Fruit fly (Drosophila melanogaster) whole organism, embryonic: ENCODE results near the gene Rab9.
A peak's percentile ranks its signal among the peaks of the same experiment; 100 is the strongest.

ENCODE experiments used
- B-H2 ChIP-seq: fragments of 200-800 bp; sonication (Bioruptor generic); optimal IDR thresholded peaks from 2 replicates; lab custom pipeline; 2018; ENCODE audit warnings: missing biosample characterization, mild to moderate bottlenecking, missing genetic modification characterization
- Bteb2 ChIP-seq: fragments of 200-800 bp; sonication (Bioruptor generic); optimal IDR thresholded peaks from 2 replicates; lab custom pipeline; 2016; ENCODE audit warnings: missing biosample characterization, missing genetic modification characterization
- CG11723 ChIP-seq: fragments of 200-800 bp; sonication (Bioruptor generic); optimal IDR thresholded peaks from 2 replicates; lab custom pipeline; 2017; ENCODE audit warnings: missing biosample characterization, mild to moderate bottlenecking, missing genetic modification characterization
- CG12236 ChIP-seq: fragments of 200-800 bp; sonication (Bioruptor generic); optimal IDR thresholded peaks from 2 replicates; lab custom pipeline; 2016; ENCODE audit warnings: missing biosample characterization, missing genetic modification characterization
- CG12299 ChIP-seq: fragments of 200-800 bp; sonication (Bioruptor generic); optimal IDR thresholded peaks from 2 replicates; lab custom pipeline; 2018; ENCODE audit warnings: missing biosample characterization, mild to moderate bottlenecking, missing genetic modification characterization
- CG14441 ChIP-seq: fragments of 200-800 bp; sonication (Bioruptor generic); IDR thresholded peaks from 2 replicates; pipeline ENCODE4 v1.3.6; 2022; ENCODE audit warnings: missing biosample characterization, missing genetic modification characterization
- CG14965 ChIP-seq: fragments of 200-800 bp; sonication (Bioruptor generic); optimal IDR thresholded peaks from 2 replicates; lab custom pipeline; 2016; ENCODE audit warnings: missing biosample characterization, missing genetic modification characterization, borderline replicate concordance
- CG17912 ChIP-seq: fragments of 200-800 bp; sonication (Bioruptor generic); optimal IDR thresholded peaks from 2 replicates; lab custom pipeline; 2018; ENCODE audit warnings: missing biosample characterization, mild to moderate bottlenecking, missing genetic modification characterization
- CG2120 ChIP-seq: fragments of 200-800 bp; sonication (Bioruptor generic); optimal IDR thresholded peaks from 3 replicates; lab custom pipeline; 2016; ENCODE audit warnings: missing biosample characterization, missing genetic modification characterization
- CG4424 ChIP-seq: fragments of 200-800 bp; sonication (Bioruptor generic); optimal IDR thresholded peaks from 3 replicates; lab custom pipeline; 2016; ENCODE audit warnings: missing biosample characterization, missing genetic modification characterization
- CG6654 ChIP-seq: fragments of 200-800 bp; sonication (Bioruptor generic); optimal IDR thresholded peaks from 2 replicates; lab custom pipeline; 2017; ENCODE audit warnings: missing biosample characterization, mild to moderate bottlenecking, missing genetic modification characterization
- CG6791 ChIP-seq: fragments of 200-800 bp; sonication (Bioruptor generic); IDR thresholded peaks from 3 replicates; pipeline ENCODE4 v1.3.6; 2022; ENCODE audit warnings: missing biosample characterization, missing genetic modification characterization; ENCODE audit not compliant: partially characterized antibody
- CG6813 ChIP-seq: fragments of 200-800 bp; sonication (Bioruptor generic); optimal IDR thresholded peaks from 2 replicates; lab custom pipeline; 2017; ENCODE audit warnings: missing biosample characterization, missing genetic modification characterization, mild to moderate bottlenecking, moderate library complexity, missing genetic modification reagents
- CG7556 ChIP-seq: fragments of 200-800 bp; sonication (Bioruptor generic); optimal IDR thresholded peaks from 2 replicates; lab custom pipeline; 2017; ENCODE audit warnings: missing biosample characterization, mild to moderate bottlenecking, missing genetic modification characterization
- CG7745 ChIP-seq: fragments of 200-800 bp; sonication (Bioruptor generic); optimal IDR thresholded peaks from 2 replicates; lab custom pipeline; 2018; ENCODE audit warnings: missing biosample characterization, mild to moderate bottlenecking, missing genetic modification characterization, moderate library complexity
- CG8765 ChIP-seq: fragments of 200-800 bp; sonication (Bioruptor generic); IDR thresholded peaks from 2 replicates; pipeline ENCODE4 v1.3.6; 2022; ENCODE audit warnings: missing biosample characterization, missing genetic modification characterization
- CG8924 ChIP-seq: fragments of 200-800 bp; optimal IDR thresholded peaks from 3 replicates; lab custom pipeline; 2019; ENCODE audit warnings: missing biosample characterization, mild to moderate bottlenecking, missing genetic modification characterization, moderate library complexity
- CG9609 ChIP-seq: fragments of 200-800 bp; sonication (Bioruptor generic); optimal IDR thresholded peaks from 3 replicates; lab custom pipeline; 2016; ENCODE audit warnings: missing biosample characterization, missing genetic modification characterization
- CTCF ChIP-seq: fragments of 200-800 bp; sonication (Bioruptor generic); optimal IDR thresholded peaks from 2 replicates; lab custom pipeline; 2017; ENCODE audit warnings: missing biosample characterization, mild to moderate bottlenecking, missing genetic modification characterization, moderate library complexity
- Dek ChIP-seq: fragments of 200-800 bp; sonication (Bioruptor generic); optimal IDR thresholded peaks from 3 replicates; lab custom pipeline; 2019; ENCODE audit warnings: missing biosample characterization, mild to moderate bottlenecking, missing genetic modification characterization, moderate library complexity
- Eip74EF ChIP-seq, 2 experiments: fragments of 200-800 bp in 1 of 2; fragments of >200 bp in 1 of 2; sonication (Bioruptor generic) in 1 of 2; optimal IDR thresholded peaks; 2 replicates each; lab custom pipeline; 2017 to 2019; ENCODE audit warnings: missing biosample characterization in 2 of 2, missing genetic modification characterization in 2 of 2, mild to moderate bottlenecking in 1 of 2, moderate library complexity in 1 of 2
- Hr78 ChIP-seq, 2 experiments: fragments of 200-800 bp in 1 of 2; fragments of >200 bp in 1 of 2; sonication (Bioruptor generic) in 1 of 2; optimal IDR thresholded peaks; 2 replicates each; lab custom pipeline; 2017 to 2019; ENCODE audit warnings: missing biosample characterization in 2 of 2, missing genetic modification characterization in 2 of 2, mild to moderate bottlenecking in 1 of 2, moderate library complexity in 1 of 2
- MBD-R2 ChIP-seq: fragments of 200-800 bp; sonication (Bioruptor generic); IDR thresholded peaks from 2 replicates; pipeline ENCODE4 v1.3.6; 2022; ENCODE audit warnings: missing biosample characterization, missing genetic modification characterization
- Mes4 ChIP-seq: fragments of 200-800 bp; sonication (Bioruptor generic); optimal IDR thresholded peaks from 2 replicates; lab custom pipeline; 2016; ENCODE audit warnings: missing biosample characterization, missing genetic modification characterization
- Mrtf ChIP-seq: fragments of 200-800 bp; sonication (Bioruptor generic); IDR thresholded peaks from 3 replicates; pipeline ENCODE4 v1.3.6; 2022; ENCODE audit warnings: missing biosample characterization, missing genetic modification characterization
- NC2α ChIP-seq: fragments of 200-800 bp; sonication (Bioruptor generic); optimal IDR thresholded peaks from 2 replicates; lab custom pipeline; 2016; ENCODE audit warnings: missing biosample characterization, missing genetic modification characterization
- Oaz ChIP-seq: fragments of 200-800 bp; sonication (Bioruptor generic); IDR thresholded peaks from 2 replicates; pipeline ENCODE4 v1.3.6; 2022; ENCODE audit warnings: missing biosample characterization, missing genetic modification characterization
- Six4 ChIP-seq: fragments of 200-800 bp; sonication (Bioruptor generic); optimal IDR thresholded peaks from 2 replicates; lab custom pipeline; 2016; ENCODE audit warnings: missing biosample characterization, missing genetic modification characterization
- ase ChIP-seq: fragments of 200-800 bp; sonication (Bioruptor generic); IDR thresholded peaks from 3 replicates; pipeline ENCODE4 v1.3.6; 2022; ENCODE audit warnings: missing biosample characterization, missing genetic modification characterization
- az2 ChIP-seq: fragments of 200-800 bp; sonication (Bioruptor generic); optimal IDR thresholded peaks from 3 replicates; lab custom pipeline; 2016; ENCODE audit warnings: missing biosample characterization, missing genetic modification characterization
- bsh ChIP-seq, 2 experiments: fragments of 200-800 bp; sonication (Bioruptor generic); optimal IDR thresholded peaks; 2 replicates each; lab custom pipeline; 2017 to 2018; ENCODE audit warnings: mild to moderate bottlenecking in 2 of 2, missing biosample characterization in 2 of 2, missing genetic modification characterization in 2 of 2, moderate library complexity in 1 of 2
- cg ChIP-seq: fragments of 200-800 bp; sonication (Bioruptor generic); optimal IDR thresholded peaks from 3 replicates; lab custom pipeline; 2019; ENCODE audit warnings: missing biosample characterization, mild to moderate bottlenecking, missing genetic modification characterization, moderate library complexity
- ci ChIP-seq: fragments of 200-800 bp; sonication (Bioruptor generic); IDR thresholded peaks from 3 replicates; pipeline ENCODE4 v1.3.6; 2022; ENCODE audit warnings: missing biosample characterization, missing genetic modification characterization
- corto ChIP-seq: fragments of 200-800 bp; sonication (Bioruptor generic); optimal IDR thresholded peaks from 2 replicates; lab custom pipeline; 2016; ENCODE audit warnings: missing biosample characterization, mild to moderate bottlenecking, missing genetic modification characterization, moderate library complexity
- crp ChIP-seq, 2 experiments: fragments of 200-800 bp; sonication (Bioruptor generic); optimal IDR thresholded peaks; 2 replicates in 1 of 2; 3 replicates in 1 of 2; lab custom pipeline; 2017; ENCODE audit warnings: missing biosample characterization in 2 of 2, missing genetic modification characterization in 2 of 2, mild to moderate bottlenecking in 1 of 2, moderate library complexity in 1 of 2
- fd3F ChIP-seq: fragments of 200-800 bp; sonication (Bioruptor generic); optimal IDR thresholded peaks from 2 replicates; lab custom pipeline; 2018; ENCODE audit warnings: missing biosample characterization, mild to moderate bottlenecking, missing genetic modification characterization, moderate library complexity
- hb ChIP-seq: fragments of 200-800 bp; sonication (Bioruptor generic); IDR thresholded peaks from 3 replicates; pipeline ENCODE4 v1.3.6; 2022; ENCODE audit warnings: missing biosample characterization, missing genetic modification characterization; ENCODE audit not compliant: partially characterized antibody
- her ChIP-seq: fragments of 200-800 bp; sonication (Bioruptor generic); optimal IDR thresholded peaks from 2 replicates; lab custom pipeline; 2016; ENCODE audit warnings: missing biosample characterization, missing genetic modification characterization
- odd ChIP-seq: fragments of 200-800 bp; sonication (Bioruptor generic); optimal IDR thresholded peaks from 2 replicates; lab custom pipeline; 2017; ENCODE audit warnings: missing biosample characterization, mild to moderate bottlenecking, missing genetic modification characterization
- run ChIP-seq: fragments of 200-800 bp; sonication (Bioruptor generic); optimal IDR thresholded peaks from 3 replicates; lab custom pipeline; 2018; ENCODE audit warnings: missing biosample characterization, mild to moderate bottlenecking, missing genetic modification characterization
- sc ChIP-seq, 3 experiments: fragments of >200 bp in 2 of 3; fragments of 200-800 bp in 1 of 3; sonication (Bioruptor generic) in 1 of 3; optimal IDR thresholded peaks; 2 replicates in 2 of 3; 3 replicates in 1 of 3; lab custom pipeline; 2017; ENCODE audit warnings: mild to moderate bottlenecking in 1 of 3, missing biosample characterization in 1 of 3, missing genetic modification characterization in 1 of 3, missing genetic modification reagents in 1 of 3
- schlank ChIP-seq: fragments of 200-800 bp; sonication (Bioruptor generic); optimal IDR thresholded peaks from 2 replicates; lab custom pipeline; 2018; ENCODE audit warnings: missing biosample characterization, mild to moderate bottlenecking, missing genetic modification characterization
- shn ChIP-seq: fragments of 200-800 bp; sonication (Bioruptor generic); optimal IDR thresholded peaks from 3 replicates; lab custom pipeline; 2016; ENCODE audit warnings: missing biosample characterization, missing genetic modification characterization
- sr ChIP-seq: fragments of 200-800 bp; sonication (Bioruptor generic); IDR thresholded peaks from 3 replicates; pipeline ENCODE4 v1.3.6; 2022; ENCODE audit warnings: missing biosample characterization, missing genetic modification characterization
- sug ChIP-seq: fragments of 200-800 bp; optimal IDR thresholded peaks from 2 replicates; lab custom pipeline; 2019; ENCODE audit warnings: missing biosample characterization, mild to moderate bottlenecking, missing genetic modification characterization, moderate library complexity
- toy ChIP-seq: fragments of 200-800 bp; sonication (Bioruptor generic); IDR thresholded peaks from 2 replicates; pipeline ENCODE4 v1.3.6; 2022; ENCODE audit warnings: missing biosample characterization, missing genetic modification characterization
- wor ChIP-seq: fragments of 200-800 bp; sonication (Bioruptor generic); IDR thresholded peaks from 2 replicates; pipeline ENCODE4 v1.3.6; 2022; ENCODE audit warnings: missing biosample characterization, missing genetic modification characterization

Gene Rab9

DNA sequence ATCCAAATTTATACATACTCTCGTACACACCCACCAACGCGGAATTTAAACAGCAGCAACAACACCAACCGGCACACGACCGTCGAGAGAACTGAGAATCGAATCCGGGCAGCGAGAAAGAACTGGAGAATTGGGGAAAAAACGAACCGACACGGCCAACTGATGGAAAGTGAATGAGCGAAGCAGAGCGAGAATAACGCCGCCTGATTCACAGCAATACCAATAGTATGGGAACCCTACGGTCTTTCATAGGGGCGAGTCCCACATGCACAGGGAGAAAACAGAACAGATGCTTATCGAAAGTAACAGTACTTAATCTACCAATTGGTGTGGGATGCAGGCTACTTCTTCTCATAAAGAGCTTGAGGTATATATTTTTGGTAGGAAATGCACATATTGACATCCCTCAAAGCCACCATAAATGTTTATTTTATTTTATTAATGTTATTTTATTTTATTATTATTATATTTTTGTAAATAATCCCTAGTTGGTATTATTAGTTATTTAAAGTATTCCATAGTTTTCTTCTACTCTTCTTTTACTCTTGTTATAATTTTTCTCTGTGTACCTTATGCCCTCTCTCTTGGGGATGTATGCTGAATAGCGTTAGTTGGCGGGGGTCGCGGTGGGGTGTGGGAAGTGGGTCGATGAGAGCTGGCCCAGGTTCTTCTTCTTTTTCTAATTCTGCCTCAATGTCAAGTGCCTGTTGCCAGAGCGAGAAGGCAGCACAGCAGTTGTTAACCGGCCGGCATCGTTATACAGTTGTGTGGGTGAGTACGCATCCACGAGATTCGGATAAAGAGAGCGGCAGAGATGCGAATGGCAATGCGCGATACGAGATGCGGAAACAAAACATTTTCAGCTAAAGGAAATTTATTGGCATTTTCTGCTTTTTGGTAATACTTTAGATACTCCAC is 33.8 kb upstream of the Rab9 start, which contains the start of gene CG17544 (continued):
- TF ChIP-seq CG14965 (GFP tag; lab: Kevin White, UChicago) (no peak), odd (GFP tag; lab: Kevin White, UChicago) (peak; percentile 76), toy (GFP tag; lab: Robert Waterston, UW) (no peak), CTCF (no peak), sc (optimal IDR thresholded peaks at IDR 0.05; lab: Kevin White, UChicago) (no peak), sc (GFP tag; optimal IDR thresholded peaks at IDR 0.05; lab: Kevin White, UChicago) (peak; percentile 78), CG11723 (no peak), CG9609 (GFP tag; lab: Kevin White, UChicago) (peak; percentile 31), az2 (peak; percentile 62), CG4424 (GFP tag; lab: Kevin White, UChicago) (peak; percentile 73), ci (GFP tag; lab: Robert Waterston, UW) (peak; percentile 55), CG6654 (GFP tag; lab: Kevin White, UChicago) (peak; percentile 66), run (tag; lab: Kevin White, UChicago) (peak; percentile 50), CG8924 (tag; lab: Kevin White, UChicago) (peak; percentile 92), hb (GFP tag; lab: Robert Waterston, UW) (no peak), MBD-R2 (GFP tag; lab: Robert Waterston, UW) (no peak; the same call in 1 of the 2 replicates), Oaz (GFP tag; lab: Robert Waterston, UW) (no peak), CG12236 (no peak), fd3F (peak; percentile 53), crp (GFP tag; optimal IDR thresholded peaks at IDR 0.05; lab: Kevin White, UChicago) (peak in 1 of 2 experiments; percentile 34), Dek (tag; lab: Kevin White, UChicago) (peak; percentile 79), CG7745 (no peak), cg (GFP tag; lab: Kevin White, UChicago) (peak; percentile 90), Hr78 (GFP tag; optimal IDR thresholded peaks at IDR 0.05; lab: Kevin White, UChicago) (peak in 1 of 2 experiments; percentile 96), shn (no peak), CG14441 (peak; percentile 41), Bteb2 (GFP tag; lab: Kevin White, UChicago) (no peak), Eip74EF (GFP tag; optimal IDR thresholded peaks at IDR 0.05; lab: Kevin White, UChicago) (peak in 1 of 2 experiments; percentile 22), CG6791 (GFP tag; lab: Robert Waterston, UW) (peak; percentile 32; the same call in 1 of the 3 replicates), CG8765 (GFP tag; lab: Robert Waterston, UW) (peak; percentile 37; the same call in 1 of the 2 replicates), B-H2 (GFP tag; lab: Kevin White, UChicago) (peak; percentile 52), her (GFP tag; lab: Kevin White, UChicago) (no peak), Six4 (GFP tag; lab: Kevin White, UChicago) (peak; percentile 80), CG7556 (peak; percentile 95), bsh (GFP tag; optimal IDR thresholded peaks at IDR 0.05; lab: Kevin White, UChicago) (peak; percentile 72 to 86), CG17912 (GFP tag; lab: Kevin White, UChicago) (peak; percentile 44), wor (GFP tag; lab: Robert Waterston, UW) (peak; percentile 21; the same call in 1 of the 2 replicates), Mrtf (GFP tag; lab: Robert Waterston, UW) (0 out of 3 replicates have a peak, but pooled peaks have one; percentile 52), CG6813 (GFP tag; lab: Kevin White, UChicago) (peak; percentile 81), sug (tag; lab: Kevin White, UChicago) (peak; percentile 81), NC2α (GFP tag; lab: Kevin White, UChicago) (no peak), sr (GFP tag; lab: Robert Waterston, UW) (peak; percentile 62), Mes4 (no peak), CG2120 (peak; percentile 68), corto (no peak), schlank (peak; percentile 19), ase (GFP tag; lab: Robert Waterston, UW) (peak; percentile 49; the same call in 1 of the 3 replicates), CG12299 (peak; percentile 73)
